Fruit fly (Drosophila melanogaster) whole organism, wandering third instar larva: Measurements from ENCODE around the gene ro.

ENCODE experiments used
- Abd-B ChIP-seq: fragments of >200 bp; optimal IDR thresholded peaks from 2 replicates; lab custom pipeline; 2017; ENCODE audit warnings: missing biosample characterization, missing genetic modification characterization
- CG32264 ChIP-seq: fragments of 200-800 bp; sonication (Bioruptor generic); optimal IDR thresholded peaks from 2 replicates; lab custom pipeline; 2016; ENCODE audit warnings: missing biosample characterization, missing genetic modification characterization
- CG9705 ChIP-seq: fragments of 200-800 bp; sonication (Bioruptor generic); optimal IDR thresholded peaks from 2 replicates; lab custom pipeline; 2018; ENCODE audit warnings: missing biosample characterization, mild to moderate bottlenecking, missing genetic modification characterization
- CrebA ChIP-seq: fragments of 200-800 bp; sonication (Bioruptor generic); optimal IDR thresholded peaks from 2 replicates; lab custom pipeline; 2016; ENCODE audit warnings: missing biosample characterization, mild to moderate bottlenecking, missing genetic modification characterization, borderline replicate concordance
- Dfd ChIP-seq: fragments of >200 bp; optimal IDR thresholded peaks from 2 replicates; lab custom pipeline; 2017; ENCODE audit warnings: missing biosample characterization, missing genetic modification characterization
- Dif ChIP-seq: fragments of 200-275, 200-300 bp; sonication (Bioruptor generic); optimal IDR thresholded peaks from 2 replicates; lab custom pipeline; 2018; ENCODE audit warnings: missing biosample characterization, missing genetic modification characterization; ENCODE audit not compliant: partially characterized antibody
- GATAd ChIP-seq: sonication (Bioruptor generic); optimal IDR thresholded peaks from 2 replicates; lab custom pipeline; 2016; ENCODE audit warnings: missing biosample characterization, missing genetic modification characterization
- HLH106 ChIP-seq: fragments of 200-800 bp; optimal IDR thresholded peaks from 3 replicates; lab custom pipeline; 2019; ENCODE audit warnings: missing biosample characterization, mild to moderate bottlenecking, missing genetic modification characterization, moderate library complexity
- Hnf4 ChIP-seq: fragments of 200-800 bp; sonication (Bioruptor generic); optimal IDR thresholded peaks from 2 replicates; lab custom pipeline; 2016; ENCODE audit warnings: missing biosample characterization, mild to moderate bottlenecking, missing genetic modification characterization
- Hr78 ChIP-seq: fragments of >200 bp; optimal IDR thresholded peaks from 2 replicates; lab custom pipeline; 2017; ENCODE audit warnings: missing biosample characterization, missing genetic modification characterization
- Hr83 ChIP-seq: fragments of 200-300 bp; sonication (Bioruptor generic); optimal IDR thresholded peaks from 2 replicates; lab custom pipeline; 2016; ENCODE audit warnings: missing biosample characterization, mild to moderate bottlenecking, missing genetic modification characterization, moderate library complexity; ENCODE audit not compliant: poor library complexity, severe bottlenecking
- Jra ChIP-seq: sonication (Bioruptor generic); optimal IDR thresholded peaks from 2 replicates; lab custom pipeline; 2016; ENCODE audit warnings: missing biosample characterization, missing genetic modification characterization
- Mio ChIP-seq: sonication (Bioruptor generic); optimal IDR thresholded peaks from 2 replicates; lab custom pipeline; 2016; ENCODE audit warnings: missing biosample characterization, missing genetic modification characterization
- Myc ChIP-seq: fragments of >200 bp; optimal IDR thresholded peaks from 2 replicates; lab custom pipeline; 2017
- N ChIP-seq: fragments of >200 bp; optimal IDR thresholded peaks from 2 replicates; lab custom pipeline; 2018; ENCODE audit warnings: missing biosample characterization, missing external identifiers, missing genetic modification characterization
- OdsH ChIP-seq: fragments of 200-800 bp; sonication (Bioruptor generic); optimal IDR thresholded peaks from 2 replicates; lab custom pipeline; 2016; ENCODE audit warnings: missing biosample characterization, mild to moderate bottlenecking, missing genetic modification characterization
- Rel ChIP-seq, 2 experiments: fragments of 200-800 bp; sonication (Bioruptor generic) in 1 of 2; optimal IDR thresholded peaks; 2 replicates in 1 of 2; 3 replicates in 1 of 2; lab custom pipeline; 2016 to 2019; ENCODE audit warnings: mild to moderate bottlenecking in 2 of 2, missing biosample characterization in 2 of 2, missing genetic modification characterization in 2 of 2, moderate library complexity in 1 of 2
- Sp1 ChIP-seq: fragments of 200-800 bp; sonication (Bioruptor generic); optimal IDR thresholded peaks from 3 replicates; lab custom pipeline; 2019; ENCODE audit warnings: missing biosample characterization, mild to moderate bottlenecking, missing genetic modification characterization, moderate library complexity
- Vsx2 ChIP-seq: fragments of 200-300, 225-300 bp; sonication (Bioruptor generic); optimal IDR thresholded peaks from 2 replicates; lab custom pipeline; 2018; ENCODE audit warnings: missing biosample characterization, missing genetic modification characterization; ENCODE audit not compliant: partially characterized antibody
- br ChIP-seq: fragments of 200-800 bp; sonication (Bioruptor generic); optimal IDR thresholded peaks from 2 replicates; lab custom pipeline; 2016; ENCODE audit warnings: missing biosample characterization, missing genetic modification characterization
- brk ChIP-seq: fragments of 200-800 bp; sonication (Bioruptor generic); optimal IDR thresholded peaks from 2 replicates; lab custom pipeline; 2016; ENCODE audit warnings: missing biosample characterization, mild to moderate bottlenecking, missing genetic modification characterization
- dl ChIP-seq, 2 experiments: fragments of 175-275, 200-275 bp in 1 of 2; fragments of 200-275 bp in 1 of 2; sonication (Bioruptor generic); optimal IDR thresholded peaks; lab custom pipeline; 2018; ENCODE audit warnings: mild to moderate bottlenecking in 2 of 2, missing biosample characterization in 2 of 2, missing genetic modification characterization in 2 of 2, moderate library complexity in 2 of 2; ENCODE audit not compliant: partially characterized antibody in 2 of 2, insufficient read depth in 1 of 2
- dmrt93B ChIP-seq: fragments of 200-800 bp; sonication (Bioruptor generic); optimal IDR thresholded peaks from 2 replicates; lab custom pipeline; 2018; ENCODE audit warnings: missing biosample characterization, mild to moderate bottlenecking, missing genetic modification characterization
- dsf ChIP-seq: sonication (Bioruptor generic); optimal IDR thresholded peaks from 2 replicates; lab custom pipeline; 2016; ENCODE audit warnings: missing biosample characterization, missing genetic modification characterization, borderline replicate concordance
- ey ChIP-seq: fragments of 200-800 bp; sonication (Bioruptor generic); optimal IDR thresholded peaks from 2 replicates; lab custom pipeline; 2016; ENCODE audit warnings: missing biosample characterization, missing genetic modification characterization
- foxo ChIP-seq, 2 experiments: fragments of 200-800 bp; sonication (Bioruptor generic); optimal IDR thresholded peaks; 2 replicates in 1 of 2; 3 replicates in 1 of 2; lab custom pipeline; 2016 to 2017; ENCODE audit warnings: missing biosample characterization in 2 of 2, missing genetic modification characterization in 2 of 2
- fru ChIP-seq: fragments of 200-800 bp; sonication (Bioruptor generic); optimal IDR thresholded peaks from 3 replicates; lab custom pipeline; 2016; ENCODE audit warnings: missing biosample characterization, mild to moderate bottlenecking, missing genetic modification characterization
- h ChIP-seq: fragments of 200-800 bp; sonication (Bioruptor generic); optimal IDR thresholded peaks from 3 replicates; lab custom pipeline; 2016; ENCODE audit warnings: missing biosample characterization, mild to moderate bottlenecking, missing genetic modification characterization
- jim ChIP-seq: fragments of 175-275, 200-325 bp; sonication (Bioruptor generic); optimal IDR thresholded peaks from 2 replicates; lab custom pipeline; 2016; ENCODE audit warnings: missing biosample characterization, mild to moderate bottlenecking, missing genetic modification characterization
- lola ChIP-seq: fragments of >200 bp; optimal IDR thresholded peaks from 2 replicates; lab custom pipeline; 2017; ENCODE audit warnings: missing biosample characterization, missing genetic modification characterization
- pan ChIP-seq: fragments of >200 bp; optimal IDR thresholded peaks from 2 replicates; lab custom pipeline; 2017
- psq ChIP-seq: fragments of 200-800 bp; sonication (Bioruptor generic); optimal IDR thresholded peaks from 3 replicates; lab custom pipeline; 2017; ENCODE audit warnings: missing biosample characterization, mild to moderate bottlenecking, missing genetic modification characterization, moderate library complexity
- rgr ChIP-seq: fragments of 200-800 bp; sonication (Bioruptor generic); optimal IDR thresholded peaks from 3 replicates; lab custom pipeline; 2016; ENCODE audit warnings: missing biosample characterization, mild to moderate bottlenecking, missing genetic modification characterization
- sage ChIP-seq: fragments of 200-800 bp; sonication (Bioruptor generic); optimal IDR thresholded peaks from 2 replicates; lab custom pipeline; 2016; ENCODE audit warnings: missing biosample characterization, mild to moderate bottlenecking, missing genetic modification characterization
- sv ChIP-seq: fragments of 200-800 bp; sonication (Bioruptor generic); optimal IDR thresholded peaks from 3 replicates; lab custom pipeline; 2016; ENCODE audit warnings: missing biosample characterization, missing genetic modification characterization
- tai ChIP-seq: sonication (Bioruptor generic); optimal IDR thresholded peaks from 2 replicates; lab custom pipeline; 2016; ENCODE audit warnings: missing biosample characterization, missing genetic modification characterization
- usp ChIP-seq: fragments of >200 bp; optimal IDR thresholded peaks from 2 replicates; lab custom pipeline; 2017; ENCODE audit warnings: missing biosample characterization, missing genetic modification characterization
- woc ChIP-seq: sonication (Bioruptor generic); optimal IDR thresholded peaks from 2 replicates; lab custom pipeline; 2016; ENCODE audit warnings: missing biosample characterization, mild to moderate bottlenecking, missing genetic modification characterization

The ro gene

dm6 chr3R:26881121-26881895 is at the start of gene ro, which contains the start of gene T48:
ro (minus strand) TSS chr3R:26881171.
T48 (plus strand) TSS chr3R:26881734.
- TF ChIP-seq rgr (peak; percentile 32), Abd-B (no peak), N (peak; percentile 32), GATAd (GFP tag; lab: Kevin White, UChicago) (peak; percentile 1), CrebA (no peak), lola (GFP tag; lab: Kevin White, UChicago) (no peak), Vsx2 (GFP tag; lab: Kevin White, UChicago) (no peak), Hr83 (GFP tag; lab: Kevin White, UChicago) (no peak), fru (GFP tag; lab: Kevin White, UChicago) (peak; percentile 39), Rel (GFP tag; optimal IDR thresholded peaks at IDR 0.05; lab: Kevin White, UChicago) (no peak), Rel (tag; optimal IDR thresholded peaks at IDR 0.05; lab: Kevin White, UChicago) (peak; percentile 13), dl (GFP tag; optimal IDR thresholded peaks at IDR 0.05; lab: Kevin White, UChicago; ENCODE audit: insufficient read depth in 1 of 2, partially characterized antibody in 2 of 2) (no peak), Dfd (GFP tag; lab: Kevin White, UChicago) (no peak), woc (GFP tag; lab: Kevin White, UChicago) (no peak), tai (GFP tag; lab: Kevin White, UChicago) (no peak), dsf (GFP tag; lab: Kevin White, UChicago) (no peak), Hnf4 (GFP tag; lab: Kevin White, UChicago) (peak; percentile 11), dmrt93B (no peak), Mio (GFP tag; lab: Kevin White, UChicago) (no peak), Myc (lab: Kevin White, UChicago) (peak; percentile 63), CG9705 (GFP tag; lab: Kevin White, UChicago) (no peak), CG32264 (no peak), Hr78 (no peak), ey (no peak), foxo (GFP tag; optimal IDR thresholded peaks at IDR 0.05; lab: Kevin White, UChicago) (peak in 1 of 2 experiments; percentile 22), usp (GFP tag; lab: Kevin White, UChicago) (no peak), pan (lab: Kevin White, UChicago) (no peak), sage (GFP tag; lab: Kevin White, UChicago) (no peak), HLH106 (peak; percentile 28), Dif (GFP tag; lab: Kevin White, UChicago) (peak; percentile 5), h (GFP tag; lab: Kevin White, UChicago) (peak; percentile 27), Jra (no peak), psq (peak; percentile 15), OdsH (GFP tag; lab: Kevin White, UChicago) (peak; percentile 30), Sp1 (GFP tag; lab: Kevin White, UChicago) (no peak), brk (GFP tag; lab: Kevin White, UChicago) (no peak), br (GFP tag; lab: Kevin White, UChicago) (no peak), sv (no peak), jim (no peak)

dm6 chr3R:26928424-26928823 is 47.5 kb upstream of the ro start:
- no peak for TF ChIP-seq jim
- peak; percentile 42 for TF ChIP-seq dsf (GFP tag; lab: Kevin White, UChicago)
- TF ChIP-seq tai (GFP tag; lab: Kevin White, UChicago), result peak; percentile 79
- peak; percentile 14 for TF ChIP-seq Hr83 (GFP tag; lab: Kevin White, UChicago)
- no peak for TF ChIP-seq pan (lab: Kevin White, UChicago)
- peak; percentile 94 for TF ChIP-seq OdsH (GFP tag; lab: Kevin White, UChicago)
- peak; percentile 56 for TF ChIP-seq CG32264
- TF ChIP-seq foxo (GFP tag; optimal IDR thresholded peaks at IDR 0.05; lab: Kevin White, UChicago), result peak in 1 of 2 experiments; percentile 74
- TF ChIP-seq Dif (GFP tag; lab: Kevin White, UChicago), result no peak
- no peak for TF ChIP-seq Vsx2 (GFP tag; lab: Kevin White, UChicago)
- no peak for TF ChIP-seq usp (GFP tag; lab: Kevin White, UChicago)
- TF ChIP-seq psq, result peak; percentile 88
- TF ChIP-seq Dfd (GFP tag; lab: Kevin White, UChicago), result no peak
- peak; percentile 38 for TF ChIP-seq Jra
- no peak for TF ChIP-seq Myc (lab: Kevin White, UChicago)
- TF ChIP-seq ey, result peak; percentile 84
- TF ChIP-seq fru (GFP tag; lab: Kevin White, UChicago), result peak; percentile 76
- TF ChIP-seq GATAd (GFP tag; lab: Kevin White, UChicago), result no peak
- no peak for TF ChIP-seq lola (GFP tag; lab: Kevin White, UChicago)
- peak; percentile 81 for TF ChIP-seq br (GFP tag; lab: Kevin White, UChicago)
- TF ChIP-seq woc (GFP tag; lab: Kevin White, UChicago), result peak; percentile 53
- TF ChIP-seq dmrt93B, result peak; percentile 74
- TF ChIP-seq sage (GFP tag; lab: Kevin White, UChicago), result peak; percentile 77
- no peak for TF ChIP-seq Abd-B
- peak; percentile 77 for TF ChIP-seq Hnf4 (GFP tag; lab: Kevin White, UChicago)
- TF ChIP-seq sv, result no peak
- TF ChIP-seq brk (GFP tag; lab: Kevin White, UChicago), result peak; percentile 88
- TF ChIP-seq h (GFP tag; lab: Kevin White, UChicago), result peak; percentile 86
- TF ChIP-seq rgr, result peak; percentile 95
- TF ChIP-seq N, result no peak
- no peak for TF ChIP-seq CrebA
- peak; percentile 82 for TF ChIP-seq HLH106
- no peak for TF ChIP-seq Mio (GFP tag; lab: Kevin White, UChicago)
- TF ChIP-seq Rel (GFP tag; optimal IDR thresholded peaks at IDR 0.05; lab: Kevin White, UChicago), result peak; percentile 74
- TF ChIP-seq Rel (tag; optimal IDR thresholded peaks at IDR 0.05; lab: Kevin White, UChicago), result peak; percentile 62
- TF ChIP-seq dl (GFP tag; optimal IDR thresholded peaks at IDR 0.05; lab: Kevin White, UChicago; ENCODE audit: insufficient read depth in 1 of 2, partially characterized antibody in 2 of 2), result no peak
- peak; percentile 96 for TF ChIP-seq Sp1 (GFP tag; lab: Kevin White, UChicago)
- TF ChIP-seq CG9705 (GFP tag; lab: Kevin White, UChicago), result peak; percentile 77
- TF ChIP-seq Hr78, result no peak
